Fruit fly (Drosophila melanogaster) whole organism, prepupa: ENCODE measurements around the gene CG14321.

Experiments used
- CG6276 ChIP-seq: fragments of 200-800 bp; sonication (Bioruptor generic); optimal IDR thresholded peaks from 2 replicates; lab custom pipeline; 2017; ENCODE audit warnings: missing biosample characterization, mild to moderate bottlenecking, missing genetic modification characterization
- Lpt ChIP-seq: fragments of 200-800 bp; sonication (Bioruptor generic); optimal IDR thresholded peaks from 3 replicates; lab custom pipeline; 2016; ENCODE audit warnings: missing biosample characterization, missing genetic modification characterization
- dac ChIP-seq: fragments of 200-800 bp; sonication (Bioruptor generic); optimal IDR thresholded peaks from 2 replicates; lab custom pipeline; 2017; ENCODE audit warnings: missing biosample characterization, mild to moderate bottlenecking, missing genetic modification characterization
- dsx ChIP-seq: fragments of 200-800 bp; optimal IDR thresholded peaks from 3 replicates; lab custom pipeline; 2019; ENCODE audit warnings: missing biosample characterization, mild to moderate bottlenecking, missing genetic modification characterization, moderate library complexity; ENCODE audit not compliant: poor library complexity, severe bottlenecking
- ss ChIP-seq, 2 experiments: fragments of 200-800 bp; sonication (Bioruptor generic); optimal IDR thresholded peaks; 2 replicates in 1 of 2; 3 replicates in 1 of 2; lab custom pipeline; 2017 to 2018; ENCODE audit warnings: mild to moderate bottlenecking in 2 of 2, missing biosample characterization in 2 of 2, missing genetic modification characterization in 2 of 2, moderate library complexity in 1 of 2

DNA sequence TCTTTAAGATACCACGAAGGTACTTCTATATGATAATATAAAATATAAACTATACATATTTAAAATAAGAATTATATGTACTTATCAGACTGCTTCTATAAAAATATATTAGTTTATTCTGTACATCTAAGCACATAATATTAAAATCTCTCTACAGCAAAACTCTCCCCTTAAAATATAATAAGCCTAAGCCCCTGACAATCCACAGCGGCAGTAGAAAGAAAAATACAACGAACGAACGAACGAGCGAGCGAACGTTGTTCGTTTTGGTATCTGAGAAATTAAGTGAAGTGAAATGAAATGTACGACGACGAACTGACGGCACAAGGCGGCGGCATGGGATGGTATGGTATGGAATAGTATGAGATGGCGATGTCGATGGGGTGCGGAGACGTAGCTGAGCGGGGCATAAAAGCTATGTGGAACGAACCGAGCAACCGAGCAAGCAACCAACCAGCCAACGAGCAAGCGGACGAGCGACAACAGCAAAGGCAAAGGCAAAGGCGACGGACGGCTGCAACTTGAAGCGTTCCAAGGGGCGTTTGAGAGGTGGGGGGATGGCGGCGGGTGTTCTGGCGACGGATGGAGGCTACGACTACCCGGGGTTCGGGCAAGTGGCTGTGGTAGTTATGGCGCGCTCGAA is 32.8 kb upstream of the CG14321 start:
- peak; percentile 89 for TF ChIP-seq dac (GFP tag; lab: Kevin White, UChicago)
- peak; percentile 97 to 98 for TF ChIP-seq ss (GFP tag; optimal IDR thresholded peaks at IDR 0.05; lab: Kevin White, UChicago)
- peak; percentile 44 for TF ChIP-seq Lpt
- peak; percentile 98 for TF ChIP-seq CG6276 (GFP tag; lab: Kevin White, UChicago)
- TF ChIP-seq dsx (GFP tag; lab: Kevin White, UChicago): peak; percentile 98
